Worm (Caenorhabditis elegans): Measurements from ENCODE around the gene gtbp-1.

DNA sequence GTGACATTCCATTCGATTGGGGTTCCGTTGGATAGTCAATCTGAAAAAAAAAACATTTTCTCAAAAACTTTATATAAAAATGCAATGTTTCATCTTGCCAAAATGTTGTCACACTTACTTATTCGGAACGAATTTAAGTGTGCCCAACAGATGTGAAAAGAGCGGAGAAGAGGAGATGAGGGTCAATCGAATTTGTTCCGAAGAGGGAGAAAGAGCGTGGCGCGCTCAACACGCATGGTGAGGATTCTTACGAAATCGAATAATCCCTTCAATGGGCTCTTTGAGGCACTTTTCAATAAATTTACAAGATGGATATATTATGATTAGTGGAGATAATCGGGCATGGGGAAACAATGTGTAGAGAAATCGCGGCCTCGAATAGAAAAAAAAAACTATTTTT, 42.1 kb upstream of the gtbp-1 start:
- TF ChIP-seq aly-2 (tag; optimal IDR thresholded peaks at IDR 0.05): no peak
- TF ChIP-seq egl-27 (tag; optimal IDR thresholded peaks at IDR 0.05): no peak
- TF ChIP-seq nhr-12 (tag; optimal IDR thresholded peaks at IDR 0.05): no peak
- TF ChIP-seq R02D3.7 (tag; optimal IDR thresholded peaks at IDR 0.05): no peak
- TF ChIP-seq pha-4 (tag; optimal IDR thresholded peaks at IDR 0.05): no peak
- no peak for TF ChIP-seq daf-12 (tag; optimal IDR thresholded peaks at IDR 0.05)
- no peak for TF ChIP-seq nhr-237 (tag; optimal IDR thresholded peaks at IDR 0.05)

Measured in whole organism, L3 larva.